Fruit fly (Drosophila melanogaster): ENCODE results near the gene TfIIB.

Gene TfIIB

dm6 chr2L:10408122-10408576 lies 23.0 kb upstream of the TfIIB start, which contains the start of the genes Ip259 and RpS27A (continued):
- no peak for TF ChIP-seq dl (GFP tag; optimal IDR thresholded peaks at IDR 0.05; ENCODE audit: insufficient read depth in 1 of 2, partially characterized antibody in 2 of 2)

dm6 chr2L:10413251-10414127 lies 17.6 kb upstream of the TfIIB start, which contains the start of the genes CG5355 and Klp31E:
TSS of gene CG5355 (minus strand) at chr2L:10413463.
TSS of gene Klp31E (plus strand) at chr2L:10414017.
- peak; percentile 61 for TF ChIP-seq Sp1 (GFP tag; optimal IDR thresholded peaks at IDR 0.05)
- peak; percentile 49 for TF ChIP-seq Hr83 (GFP tag; optimal IDR thresholded peaks at IDR 0.05; ENCODE audit: poor library complexity, severe bottlenecking)
- peak; percentile 41 for TF ChIP-seq ey (GFP tag; optimal IDR thresholded peaks at IDR 0.05)
- TF ChIP-seq OdsH (GFP tag; optimal IDR thresholded peaks at IDR 0.05): peak; percentile 5
- TF ChIP-seq tai (GFP tag; optimal IDR thresholded peaks at IDR 0.05): peak; percentile 5
- TF ChIP-seq dsf (GFP tag; optimal IDR thresholded peaks at IDR 0.05; ENCODE audit: borderline replicate concordance): no peak
- peak; percentile 53 for TF ChIP-seq woc (GFP tag; optimal IDR thresholded peaks at IDR 0.05)
- TF ChIP-seq Hnf4 (GFP tag; optimal IDR thresholded peaks at IDR 0.05): peak; percentile 21
- TF ChIP-seq GATAd (GFP tag; optimal IDR thresholded peaks at IDR 0.05): no peak
- peak; percentile 75 for TF ChIP-seq HLH106 (tag; optimal IDR thresholded peaks at IDR 0.05)
- no peak for TF ChIP-seq h (GFP tag; optimal IDR thresholded peaks at IDR 0.05)
- peak; percentile 28 for TF ChIP-seq CG32264 (GFP tag; optimal IDR thresholded peaks at IDR 0.05)
- TF ChIP-seq CG9705 (GFP tag; optimal IDR thresholded peaks at IDR 0.05): peak; percentile 44
- peak; percentile 63 for TF ChIP-seq psq (GFP tag; optimal IDR thresholded peaks at IDR 0.05)

DNA sequence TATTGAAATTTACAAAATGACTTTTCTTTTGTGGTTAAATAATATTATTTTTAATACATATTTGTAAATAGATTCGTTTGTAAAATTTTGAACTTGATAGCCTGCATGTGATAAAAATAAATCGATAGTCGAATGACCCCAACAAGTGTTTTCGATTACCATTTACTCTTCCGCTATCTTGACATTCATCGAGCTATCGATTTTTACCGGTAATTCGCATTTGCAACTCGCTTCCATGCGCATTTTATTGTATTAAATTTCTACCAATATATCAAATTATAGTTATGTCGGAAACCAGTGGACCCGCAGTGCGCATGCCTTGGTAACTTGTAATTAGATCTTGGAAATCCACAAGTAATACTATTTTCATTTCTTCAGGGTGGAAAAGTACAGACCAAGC lies 12.2 kb upstream of the TfIIB start, which contains the start of gene RfC3:
Gene RfC3, plus strand, starts transcription at position 210 of the 400 bp plus-strand sequence.
- TF ChIP-seq lola (GFP tag; optimal IDR thresholded peaks at IDR 0.05) (no peak), GATAd (GFP tag; optimal IDR thresholded peaks at IDR 0.05) (no peak), Rel (GFP tag; optimal IDR thresholded peaks at IDR 0.05) (no peak), Rel (tag; optimal IDR thresholded peaks at IDR 0.05) (no peak), Sp1 (GFP tag; optimal IDR thresholded peaks at IDR 0.05) (no peak), Hnf4 (GFP tag; optimal IDR thresholded peaks at IDR 0.05) (no peak), CG32264 (GFP tag; optimal IDR thresholded peaks at IDR 0.05) (no peak), sv (GFP tag; optimal IDR thresholded peaks at IDR 0.05) (no peak), Hr78 (GFP tag; optimal IDR thresholded peaks at IDR 0.05) (no peak), tai (GFP tag; optimal IDR thresholded peaks at IDR 0.05) (no peak), CrebA (GFP tag; optimal IDR thresholded peaks at IDR 0.05; ENCODE audit: borderline replicate concordance) (no peak), Mio (GFP tag; optimal IDR thresholded peaks at IDR 0.05) (no peak), h (GFP tag; optimal IDR thresholded peaks at IDR 0.05) (no peak), Abd-B (GFP tag; optimal IDR thresholded peaks at IDR 0.05) (no peak), rgr (GFP tag; optimal IDR thresholded peaks at IDR 0.05) (no peak), dl (GFP tag; optimal IDR thresholded peaks at IDR 0.05; ENCODE audit: insufficient read depth in 1 of 2, partially characterized antibody in 2 of 2) (no peak)

DNA sequence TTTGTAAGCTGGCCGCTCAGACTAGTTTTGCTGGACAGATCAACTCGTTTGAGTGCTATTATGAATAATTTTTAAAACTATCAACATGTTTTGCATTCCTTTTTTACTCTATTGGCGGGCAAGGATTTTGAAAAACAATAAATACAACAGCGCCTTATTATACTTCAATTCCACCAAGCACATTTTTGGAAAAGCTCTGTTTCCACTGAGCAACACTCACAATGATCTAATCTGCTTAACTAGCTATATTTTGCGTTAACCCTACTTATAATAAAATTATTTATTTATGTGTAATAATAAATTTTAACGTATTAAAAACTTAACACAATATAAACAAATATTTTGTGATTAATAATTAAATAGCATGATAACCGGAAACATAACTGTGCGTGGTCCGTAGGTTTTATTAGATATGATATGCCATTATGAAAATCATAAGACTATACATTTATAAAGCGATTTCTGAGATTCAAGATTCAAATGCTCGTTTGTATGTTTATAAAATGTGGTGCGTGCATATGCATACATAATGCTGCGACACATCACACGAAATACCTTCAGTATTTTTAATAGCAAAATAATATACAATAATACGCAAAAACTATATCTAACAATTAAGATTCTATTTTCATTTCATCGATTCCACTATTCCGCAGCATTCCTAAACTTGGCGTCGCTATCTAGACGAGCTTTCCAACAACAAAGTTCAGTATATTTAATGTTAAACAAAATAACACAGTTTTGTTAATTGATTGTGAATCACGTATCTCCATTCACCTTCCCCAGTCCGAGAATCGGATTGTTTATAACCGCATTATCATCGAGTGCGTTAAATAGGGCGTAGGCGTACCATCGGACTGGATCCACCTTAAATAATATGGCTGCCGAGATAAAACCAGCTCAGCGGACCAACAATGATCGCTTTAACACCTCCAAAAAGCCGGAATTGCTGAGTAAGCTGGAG lies 8.2 kb upstream of the TfIIB start, which contains the start of the genes pie and Wdfy2:
Gene pie, minus strand, starts transcription at position 138 of the 964 bp plus-strand sequence.
Gene Wdfy2, plus strand, starts transcription at position 649 of the 964 bp plus-strand sequence.
- TF ChIP-seq Jra (GFP tag; optimal IDR thresholded peaks at IDR 0.05) (no peak), usp (GFP tag; optimal IDR thresholded peaks at IDR 0.05) (no peak), Hr78 (GFP tag; optimal IDR thresholded peaks at IDR 0.05) (peak; percentile 83), Vsx2 (GFP tag; optimal IDR thresholded peaks at IDR 0.05; ENCODE audit: partially characterized antibody) (no peak), CG9705 (GFP tag; optimal IDR thresholded peaks at IDR 0.05) (no peak), OdsH (GFP tag; optimal IDR thresholded peaks at IDR 0.05) (no peak), foxo (GFP tag; optimal IDR thresholded peaks at IDR 0.05) (no peak), h (GFP tag; optimal IDR thresholded peaks at IDR 0.05) (no peak), N (GFP tag; optimal IDR thresholded peaks at IDR 0.05) (peak; percentile 99), Rel (GFP tag; optimal IDR thresholded peaks at IDR 0.05) (no peak), Rel (tag; optimal IDR thresholded peaks at IDR 0.05) (peak; percentile 95), lola (GFP tag; optimal IDR thresholded peaks at IDR 0.05) (peak; percentile 79), dsf (GFP tag; optimal IDR thresholded peaks at IDR 0.05; ENCODE audit: borderline replicate concordance) (no peak), Sp1 (GFP tag; optimal IDR thresholded peaks at IDR 0.05) (no peak), woc (GFP tag; optimal IDR thresholded peaks at IDR 0.05) (peak; percentile 41), psq (GFP tag; optimal IDR thresholded peaks at IDR 0.05) (no peak)

All from whole organism, wandering third instar larva.